Worm (Caenorhabditis elegans) whole organism, young adult: ENCODE data around the gene mltn-1.

Source experiments
- B0336.3 ChIP-seq: fragments of 200-800 bp; sonication (Bioruptor generic); IDR thresholded peaks from 2 replicates; pipeline ENCODE4 v1.3.6; 2022; ENCODE audit warnings: missing genetic modification characterization, missing compliant biosample characterization
- C17E4.6 ChIP-seq: fragments of 200-800 bp; sonication (Bioruptor generic); IDR thresholded peaks from 2 replicates; pipeline ENCODE4 v1.3.6; 2022; ENCODE audit warnings: missing genetic modification reagents, missing genetic modification characterization, missing compliant biosample characterization
- D2030.7 ChIP-seq: fragments of 200-800 bp; sonication (Bioruptor generic); IDR thresholded peaks from 2 replicates; pipeline ENCODE4 v1.3.6; 2022; ENCODE audit warnings: missing genetic modification reagents, missing genetic modification characterization, missing compliant biosample characterization
- F22D6.2 ChIP-seq: sonication (generic microtip); optimal IDR thresholded peaks from 2 replicates; lab custom pipeline; 2016; ENCODE audit warnings: mild to moderate bottlenecking, missing genetic modification characterization, missing compliant biosample characterization
- F52B5.7 ChIP-seq: sonication (generic microtip); optimal IDR thresholded peaks from 2 replicates; lab custom pipeline; 2016; ENCODE audit warnings: mild to moderate bottlenecking, missing genetic modification characterization, missing compliant biosample characterization
- F57A8.1 ChIP-seq: fragments of 200-800 bp; sonication (Bioruptor generic); optimal IDR thresholded peaks from 2 replicates; lab custom pipeline; 2018; ENCODE audit warnings: mild to moderate bottlenecking, missing genetic modification characterization, moderate library complexity, missing compliant biosample characterization
- K12H6.12 ChIP-seq: fragments of 200-800 bp; sonication (Bioruptor generic); optimal IDR thresholded peaks from 2 replicates; lab custom pipeline; 2018; ENCODE audit warnings: mild to moderate bottlenecking, missing genetic modification characterization, missing compliant biosample characterization
- Y53G8AR.9 ChIP-seq: fragments of 200-800 bp; sonication (Bioruptor generic); conservative IDR thresholded peaks from 2 replicates; pipeline ENCODE4 v1.3.6; 2022; ENCODE audit warnings: missing genetic modification reagents, missing genetic modification characterization, missing compliant biosample characterization
- Y79H2A.3 ChIP-seq: fragments of 200-800 bp; sonication (Bioruptor generic); conservative IDR thresholded peaks from 2 replicates; pipeline ENCODE4 v1.3.6; 2022; ENCODE audit warnings: missing genetic modification reagents, missing genetic modification characterization, missing compliant biosample characterization
- Y95B8A.8 ChIP-seq: fragments of 200-800 bp; sonication (Bioruptor generic); IDR thresholded peaks from 2 replicates; pipeline ENCODE4 v1.3.6; 2022; ENCODE audit warnings: missing genetic modification reagents, missing genetic modification characterization, missing compliant biosample characterization
- ama-1 ChIP-seq, 3 experiments: fragments of 150-350 bp in 1 of 3; sonication (generic microtip) in 2 of 3; optimal IDR thresholded peaks; 2 replicates each; lab custom pipeline; 2014 to 2018; ENCODE audit warnings: missing biosample characterization in 2 of 3, missing genetic modification characterization in 2 of 3, missing genetic modification reagents in 2 of 3
- ccch-3 ChIP-seq: fragments of 200-800 bp; sonication (Bioruptor generic); optimal IDR thresholded peaks from 2 replicates; lab custom pipeline; 2018; ENCODE audit warnings: mild to moderate bottlenecking, missing genetic modification characterization, missing compliant biosample characterization
- cebp-2 ChIP-seq: fragments of 200-800 bp; sonication (Bioruptor generic); IDR thresholded peaks from 2 replicates; pipeline ENCODE4 v1.3.6; 2022; ENCODE audit warnings: missing genetic modification characterization, missing compliant biosample characterization
- ceh-40 ChIP-seq: fragments of 200-800 bp; sonication (Bioruptor generic); IDR thresholded peaks from 2 replicates; pipeline ENCODE4 v1.3.6; 2022; ENCODE audit warnings: missing genetic modification characterization, missing compliant biosample characterization
- ceh-91 ChIP-seq: fragments of 200-800 bp; sonication (Bioruptor generic); IDR thresholded peaks from 2 replicates; pipeline ENCODE4 v1.3.6; 2022; ENCODE audit warnings: missing genetic modification reagents, missing genetic modification characterization, missing compliant biosample characterization
- dpff-1 ChIP-seq: sonication (generic microtip); optimal IDR thresholded peaks from 2 replicates; lab custom pipeline; 2017; ENCODE audit warnings: mild to moderate bottlenecking, missing genetic modification characterization, missing compliant biosample characterization
- fkh-3 ChIP-seq: sonication (generic microtip); optimal IDR thresholded peaks from 2 replicates; lab custom pipeline; 2016; ENCODE audit warnings: mild to moderate bottlenecking, missing genetic modification characterization, missing compliant biosample characterization
- hmg-1.2 ChIP-seq: fragments of 200-800 bp; sonication (Bioruptor generic); IDR thresholded peaks from 2 replicates; pipeline ENCODE4 v1.3.6; 2022; ENCODE audit warnings: missing genetic modification reagents, missing genetic modification characterization, missing compliant biosample characterization
- lag-1 ChIP-seq: fragments of 200-800 bp; sonication (Bioruptor generic); IDR thresholded peaks from 2 replicates; pipeline ENCODE4 v1.3.6; 2022; ENCODE audit warnings: missing genetic modification reagents, missing genetic modification characterization, missing compliant biosample characterization
- let-526 ChIP-seq: fragments of 200-800 bp; sonication (Bioruptor generic); IDR thresholded peaks from 2 replicates; pipeline ENCODE4 v1.3.6; 2022; ENCODE audit warnings: missing genetic modification reagents, missing genetic modification characterization, missing compliant biosample characterization
- lin-35 ChIP-seq, 3 experiments: fragments of 150-350 bp in 2 of 3; sonication (generic microtip) in 1 of 3; optimal IDR thresholded peaks; 2 replicates each; lab custom pipeline; 2014 to 2018; ENCODE audit warnings: missing biosample characterization in 3 of 3, missing genetic modification characterization in 3 of 3, missing genetic modification reagents in 3 of 3
- lin-40 ChIP-seq: sonication (generic microtip); optimal IDR thresholded peaks from 2 replicates; lab custom pipeline; 2016; ENCODE audit warnings: missing genetic modification characterization, mild to moderate bottlenecking, missing compliant biosample characterization, missing genotype, missing genetic modification reagents
- lin-54 ChIP-seq: fragments of 200-800 bp; sonication (Bioruptor generic); optimal IDR thresholded peaks from 2 replicates; lab custom pipeline; 2018; ENCODE audit warnings: mild to moderate bottlenecking, missing genetic modification characterization, missing compliant biosample characterization
- madf-3 ChIP-seq: fragments of 200-800 bp; sonication (Bioruptor generic); IDR thresholded peaks from 2 replicates; pipeline ENCODE4 v1.3.6; 2022; ENCODE audit warnings: missing genetic modification reagents, missing genetic modification characterization, missing compliant biosample characterization
- madf-8 ChIP-seq: fragments of 200-800 bp; sonication (Bioruptor generic); conservative IDR thresholded peaks from 2 replicates; pipeline ENCODE4 v1.3.6; 2022; ENCODE audit warnings: missing genetic modification reagents, missing genetic modification characterization, missing compliant biosample characterization
- mcd-1 ChIP-seq: fragments of 200-800 bp; sonication (Bioruptor generic); IDR thresholded peaks from 2 replicates; pipeline ENCODE4 v1.3.6; 2022; ENCODE audit warnings: missing genetic modification reagents, missing genetic modification characterization, missing compliant biosample characterization
- mxl-1 ChIP-seq: sonication (generic microtip); optimal IDR thresholded peaks from 2 replicates; lab custom pipeline; 2016; ENCODE audit warnings: missing genetic modification characterization, missing compliant biosample characterization
- nfya-2 ChIP-seq: fragments of 200-800 bp; sonication (Bioruptor generic); IDR thresholded peaks from 2 replicates; pipeline ENCODE4 v1.3.6; 2022; ENCODE audit warnings: missing genetic modification reagents, missing genetic modification characterization, missing compliant biosample characterization
- nfyb-1 ChIP-seq: fragments of 200-800 bp; sonication (Bioruptor generic); IDR thresholded peaks from 2 replicates; pipeline ENCODE4 v1.3.6; 2022; ENCODE audit warnings: missing genetic modification reagents, missing genetic modification characterization, missing compliant biosample characterization
- pha-4 ChIP-seq: fragments of 150-350 bp; sonication (generic microtip); optimal IDR thresholded peaks from 2 replicates; lab custom pipeline; 2014; ENCODE audit warnings: missing biosample characterization, missing genetic modification reagents, missing genetic modification characterization
- rcor-1 ChIP-seq: fragments of 200-800 bp; sonication (Bioruptor generic); IDR thresholded peaks from 2 replicates; pipeline ENCODE4 v1.3.6; 2022; ENCODE audit warnings: missing genetic modification reagents, missing genetic modification characterization, missing compliant biosample characterization
- rec-8 ChIP-seq, 2 experiments: sonication (generic microtip); optimal IDR thresholded peaks; 2 replicates each; lab custom pipeline; 2016; ENCODE audit warnings: mild to moderate bottlenecking in 2 of 2, missing genetic modification characterization in 2 of 2, missing genetic modification reagents in 2 of 2, missing genotype in 2 of 2, missing biosample characterization in 1 of 2, missing compliant biosample characterization in 1 of 2, moderate library complexity in 1 of 2
- sdz-38 ChIP-seq: sonication (generic microtip); optimal IDR thresholded peaks from 2 replicates; lab custom pipeline; 2016; ENCODE audit warnings: missing genotype, missing genetic modification characterization, missing compliant biosample characterization
- sea-2 ChIP-seq: fragments of 200-800 bp; sonication (Bioruptor generic); IDR thresholded peaks from 2 replicates; pipeline ENCODE4 v1.3.6; 2022; ENCODE audit warnings: missing genetic modification characterization, missing compliant biosample characterization
- sptf-2 ChIP-seq: fragments of 200-800 bp; sonication (Bioruptor generic); optimal IDR thresholded peaks from 2 replicates; lab custom pipeline; 2018; ENCODE audit warnings: mild to moderate bottlenecking, missing genetic modification characterization, missing compliant biosample characterization
- unc-130 ChIP-seq: sonication (generic microtip); optimal IDR thresholded peaks from 2 replicates; lab custom pipeline; 2016; ENCODE audit warnings: missing genetic modification reagents, missing genetic modification characterization, missing compliant biosample characterization
- ztf-28 ChIP-seq: fragments of 200-800 bp; sonication (Bioruptor generic); IDR thresholded peaks from 2 replicates; pipeline ENCODE4 v1.3.6; 2022; ENCODE audit warnings: missing genetic modification reagents, missing genetic modification characterization, missing compliant biosample characterization

Gene mltn-1

ce11 chrII:13156971-13157370 lies 11.9 kb upstream of the mltn-1 start, which contains the start of the genes hpr-17 and F32A11.1 (continued):
- TF ChIP-seq rcor-1 (peak; percentile 56; the same call in 1 of the 2 replicates), ztf-28 (GFP tag; lab: Robert Waterston, UW) (no peak), F52B5.7 (tag; lab: Kevin White, UChicago) (no peak), hmg-1.2 (GFP tag; lab: Robert Waterston, UW) (peak; percentile 57), mxl-1 (no peak), nfya-2 (GFP tag; lab: Robert Waterston, UW) (no peak), sea-2 (GFP tag; lab: Robert Waterston, UW) (no peak), fkh-3 (tag; lab: Kevin White, UChicago) (no peak), sptf-2 (GFP tag; lab: Kevin White, UChicago) (no peak), sdz-38 (tag; lab: Kevin White, UChicago) (no peak), lin-40 (tag; lab: Kevin White, UChicago) (peak; percentile 87), B0336.3 (GFP tag; lab: Robert Waterston, UW) (peak; percentile 74), Y79H2A.3 (GFP tag; lab: Robert Waterston, UW) (no peak), ceh-91 (GFP tag; lab: Robert Waterston, UW) (no peak), let-526 (GFP tag; lab: Robert Waterston, UW) (0 out of 2 replicates have a peak, but pooled peaks have one; percentile 33), cebp-2 (GFP tag; lab: Robert Waterston, UW) (no peak), Y53G8AR.9 (GFP tag; lab: Robert Waterston, UW) (peak; percentile 87), ccch-3 (no peak), K12H6.12 (tag; lab: Kevin White, UChicago) (peak; percentile 53), C17E4.6 (GFP tag; lab: Robert Waterston, UW) (no peak), Y95B8A.8 (GFP tag; lab: Robert Waterston, UW) (no peak), lin-35 (GFP tag; optimal IDR thresholded peaks at IDR 0.05; lab: Kevin White, UChicago) (peak; percentile 51 to 97 (median 61)), lag-1 (GFP tag; lab: Robert Waterston, UW) (no peak), F22D6.2 (tag; lab: Kevin White, UChicago) (peak; percentile 35), dpff-1 (tag; lab: Kevin White, UChicago) (no peak), ceh-40 (GFP tag; lab: Robert Waterston, UW) (no peak), lin-54 (GFP tag; lab: Kevin White, UChicago) (peak; percentile 97), pha-4 (tag; lab: Kevin White, UChicago) (no peak), F57A8.1 (GFP tag; lab: Kevin White, UChicago) (no peak), nfyb-1 (peak; percentile 88), madf-8 (GFP tag; lab: Robert Waterston, UW) (peak; percentile 37; the same call in 1 of the 2 replicates), ama-1 (optimal IDR thresholded peaks at IDR 0.05; lab: Kevin White, UChicago) (no peak), ama-1 (GFP tag; optimal IDR thresholded peaks at IDR 0.05; lab: Kevin White, UChicago) (no peak), madf-3 (GFP tag; lab: Robert Waterston, UW) (0 out of 2 replicates have a peak, but pooled peaks have one; percentile 48), rec-8 (tag; optimal IDR thresholded peaks at IDR 0.05; lab: Kevin White, UChicago) (no peak)

ce11 chrII:13156071-13156470 lies 11.0 kb upstream of the mltn-1 start:
- TF ChIP-seq let-526 (GFP tag; lab: Robert Waterston, UW): no peak
- no peak for TF ChIP-seq unc-130
- TF ChIP-seq D2030.7 (GFP tag; lab: Robert Waterston, UW): 0 out of 2 replicates have a peak, but pooled peaks have one; percentile 11
- TF ChIP-seq mcd-1 (GFP tag; lab: Robert Waterston, UW): peak; percentile 63
- TF ChIP-seq ama-1 (optimal IDR thresholded peaks at IDR 0.05; lab: Kevin White, UChicago): no peak
- no peak for TF ChIP-seq ama-1 (GFP tag; optimal IDR thresholded peaks at IDR 0.05; lab: Kevin White, UChicago)
- TF ChIP-seq lin-54 (GFP tag; lab: Kevin White, UChicago): peak; percentile 59
